Worm (Caenorhabditis elegans): ENCODE measurements around the gene nspc-20.

The nspc-20 gene

DNA sequence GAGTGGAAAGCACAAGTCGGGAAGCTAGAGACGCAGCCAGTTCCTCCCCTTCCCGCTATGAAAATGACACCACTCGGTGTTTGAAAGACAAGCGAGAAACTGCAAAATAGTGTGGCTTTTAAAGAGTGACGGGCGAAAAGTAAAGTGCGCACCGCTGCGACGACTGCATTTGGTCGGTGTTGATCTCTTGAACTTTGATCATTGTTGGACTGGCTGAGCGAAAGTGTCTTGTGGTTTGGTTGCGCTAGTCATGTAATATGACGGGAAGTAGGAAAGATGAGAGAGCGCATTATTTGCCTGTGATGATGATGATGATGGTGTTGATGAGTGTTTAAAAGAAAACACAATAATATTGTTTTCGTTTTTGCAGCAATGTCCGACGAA, 30.3 kb upstream of the nspc-20 start (continued):
- peak; percentile 61 for TF ChIP-seq ceh-30 (tag; optimal IDR thresholded peaks at IDR 0.05)
- peak; percentile 49 for TF ChIP-seq unc-42 (tag; optimal IDR thresholded peaks at IDR 0.05)
- peak; percentile 89 for TF ChIP-seq rnt-1 (tag; optimal IDR thresholded peaks at IDR 0.05)

DNA sequence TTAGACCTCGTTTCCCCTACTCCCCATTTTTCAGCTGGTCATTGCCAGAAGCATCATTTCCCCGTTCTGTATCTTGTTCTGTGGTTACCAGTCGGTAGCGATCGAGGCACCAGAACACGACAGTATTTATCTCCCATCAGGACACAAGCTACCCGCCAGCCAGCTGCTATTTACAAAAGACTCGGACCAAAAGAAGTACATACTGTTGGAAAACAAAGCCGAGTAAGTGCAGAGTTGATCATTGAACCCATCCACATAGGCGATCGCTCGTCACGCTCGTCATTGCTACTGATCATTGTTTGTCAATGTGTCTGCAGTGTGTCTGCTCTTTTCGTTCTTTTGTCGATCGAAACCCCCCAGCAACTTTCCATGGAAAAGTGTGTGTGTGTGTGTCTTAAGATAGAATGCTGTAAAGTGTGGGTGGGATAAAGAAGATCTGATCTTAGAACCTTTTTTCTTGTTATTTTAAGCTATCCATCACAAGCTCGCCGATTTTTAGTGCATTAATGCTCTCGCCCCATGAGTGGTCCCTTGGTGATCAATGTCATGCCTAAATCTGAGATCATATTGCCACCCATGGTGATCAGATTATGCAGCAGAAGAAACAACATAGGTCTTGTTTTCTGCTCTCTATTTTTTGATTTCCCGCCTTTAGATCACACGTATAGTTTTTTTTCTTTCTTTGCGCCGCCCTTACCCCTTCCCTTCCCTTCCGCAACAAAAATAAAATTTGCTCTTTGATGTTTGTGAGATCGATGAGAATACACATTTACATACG, 29.7 kb upstream of the nspc-20 start:
- TF ChIP-seq pat-9 (tag; optimal IDR thresholded peaks at IDR 0.05) (no peak), unc-3 (GFP tag; conservative IDR thresholded peaks at IDR 0.05) (no peak), unc-3 (tag; optimal IDR thresholded peaks at IDR 0.05) (peak; percentile 49), unc-42 (tag; optimal IDR thresholded peaks at IDR 0.05) (peak; percentile 75)

DNA sequence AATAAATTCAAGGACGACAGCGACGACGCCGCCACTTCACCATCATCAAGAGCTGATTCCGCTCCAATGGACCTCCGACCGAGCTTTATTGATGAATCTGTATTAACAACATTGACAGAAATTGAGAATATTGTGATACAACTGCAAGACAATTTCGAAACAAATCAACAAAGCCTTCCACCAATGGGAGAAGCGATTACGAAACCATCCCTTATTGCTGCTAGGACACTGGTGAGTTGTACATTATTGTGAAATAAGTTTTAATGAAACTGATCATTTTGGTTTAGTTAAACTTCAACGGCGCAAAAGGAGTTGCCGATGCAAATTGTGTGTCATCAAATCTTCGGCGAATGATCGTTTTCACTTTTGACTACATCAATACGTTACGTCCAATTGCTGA, 29.1 kb upstream of the nspc-20 start:
- TF ChIP-seq nfya-1 (tag; optimal IDR thresholded peaks at IDR 0.05): peak; percentile 4
- TF ChIP-seq ceh-14 (tag; optimal IDR thresholded peaks at IDR 0.05): no peak
- TF ChIP-seq pros-1 (tag; optimal IDR thresholded peaks at IDR 0.05): no peak

DNA sequence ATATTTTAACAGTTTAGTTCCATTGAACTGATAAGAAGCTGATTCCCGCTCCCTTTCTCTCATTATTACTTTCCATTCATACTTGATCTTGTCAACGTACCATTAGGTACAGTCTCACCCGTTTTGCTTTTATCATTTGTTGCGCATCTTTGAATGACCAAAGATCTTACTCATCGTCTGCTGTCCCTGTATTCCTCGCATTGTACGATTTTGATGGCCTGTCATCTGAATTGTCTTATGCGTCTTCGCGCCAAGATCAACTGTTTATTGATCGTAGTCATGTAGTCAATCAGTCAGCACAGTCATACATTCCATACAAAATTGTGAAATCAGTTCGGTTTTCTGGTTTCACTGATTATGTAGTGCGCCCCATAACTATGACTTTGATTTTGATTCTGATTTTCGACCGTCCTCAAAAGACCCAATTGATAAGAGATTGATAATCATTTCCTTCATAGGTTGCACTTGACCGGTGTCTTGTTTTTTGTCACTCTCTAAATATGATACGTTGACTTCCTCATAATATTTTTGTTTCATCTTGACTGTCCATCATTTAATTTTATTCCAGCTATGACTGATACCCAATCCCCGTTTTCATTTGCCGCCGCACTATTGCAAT, 28.0 kb upstream of the nspc-20 start, which contains the start of gene nhr-3:
Gene nhr-3, plus strand, starts transcription at position 569 of the 619 bp plus-strand sequence.
- no peak for TF ChIP-seq ceh-24 (tag; optimal IDR thresholded peaks at IDR 0.05)
- no peak for TF ChIP-seq ceh-45 (GFP tag; IDR thresholded peaks at IDR 0.05)
- TF ChIP-seq Y22D7AL.16 (tag; optimal IDR thresholded peaks at IDR 0.05): no peak
- no peak for TF ChIP-seq pros-1 (tag; optimal IDR thresholded peaks at IDR 0.05)
- no peak for TF ChIP-seq mec-3 (tag; optimal IDR thresholded peaks at IDR 0.05; ENCODE audit: borderline replicate concordance)
- no peak for TF ChIP-seq npax-4 (tag; optimal IDR thresholded peaks at IDR 0.05)
- no peak for TF ChIP-seq fkh-6 (tag; optimal IDR thresholded peaks at IDR 0.05)
- TF ChIP-seq unc-55 (GFP tag; optimal IDR thresholded peaks at IDR 0.05): no peak
- no peak for TF ChIP-seq ama-1 (optimal IDR thresholded peaks at IDR 0.05)
- no peak for TF ChIP-seq sox-4 (tag; optimal IDR thresholded peaks at IDR 0.05)
- no peak for TF ChIP-seq hlh-8 (tag; optimal IDR thresholded peaks at IDR 0.05)
- no peak for TF ChIP-seq K09A11.1 (tag; optimal IDR thresholded peaks at IDR 0.05; ENCODE audit: insufficient read depth)
- no peak for TF ChIP-seq pat-9 (tag; optimal IDR thresholded peaks at IDR 0.05)
- TF ChIP-seq T23F11.4 (GFP tag; optimal IDR thresholded peaks at IDR 0.05): no peak
- TF ChIP-seq pax-1 (tag; optimal IDR thresholded peaks at IDR 0.05): no peak

DNA sequence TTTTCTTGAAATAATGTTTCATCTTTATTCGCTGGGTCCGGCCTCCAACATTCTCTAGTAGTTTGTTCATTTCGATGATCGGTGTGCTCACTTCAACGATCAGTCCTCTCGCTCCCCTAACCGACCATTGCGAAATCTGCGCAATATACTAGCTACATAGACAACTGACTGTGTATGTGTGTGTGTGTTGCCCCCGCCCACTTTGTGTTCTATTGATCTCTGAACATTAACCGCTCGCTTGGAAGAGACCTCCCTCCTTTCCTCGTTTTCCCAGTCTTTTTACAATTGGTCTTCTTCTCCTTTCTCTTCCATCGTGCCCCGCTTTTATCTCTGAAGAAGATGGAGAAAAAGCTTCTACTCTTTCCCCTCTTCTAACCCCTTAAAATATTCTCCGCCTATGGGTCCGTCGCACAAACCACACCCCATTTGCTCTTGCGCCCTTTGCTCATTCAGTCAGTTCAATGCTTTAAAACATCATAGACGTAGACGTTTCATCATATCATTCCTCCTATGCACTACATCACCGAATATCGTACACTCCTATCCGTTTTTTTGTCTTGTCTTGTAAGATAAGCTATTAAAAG, 27.4 kb upstream of the nspc-20 start:
- TF ChIP-seq pat-9 (tag; optimal IDR thresholded peaks at IDR 0.05): no peak
- no peak for TF ChIP-seq pqm-1 (tag; optimal IDR thresholded peaks at IDR 0.05)
- TF ChIP-seq pros-1 (tag; optimal IDR thresholded peaks at IDR 0.05): no peak
- peak; percentile 32 for TF ChIP-seq ceh-48 (tag; optimal IDR thresholded peaks at IDR 0.05)
- TF ChIP-seq ceh-14 (tag; optimal IDR thresholded peaks at IDR 0.05): peak; percentile 4
- TF ChIP-seq tbx-7 (tag; optimal IDR thresholded peaks at IDR 0.05): no peak
- no peak for TF ChIP-seq lim-6 (tag; optimal IDR thresholded peaks at IDR 0.05)
- TF ChIP-seq syd-9 (tag; optimal IDR thresholded peaks at IDR 0.05): peak; percentile 49
- no peak for TF ChIP-seq ceh-19 (GFP tag; optimal IDR thresholded peaks at IDR 0.05)
- no peak for TF ChIP-seq dve-1 (tag; optimal IDR thresholded peaks at IDR 0.05)
- no peak for TF ChIP-seq ceh-6 (GFP tag; optimal IDR thresholded peaks at IDR 0.05)
- TF ChIP-seq che-1 (tag; optimal IDR thresholded peaks at IDR 0.05): no peak
- TF ChIP-seq ceh-45 (GFP tag; IDR thresholded peaks at IDR 0.05): no peak
- no peak for TF ChIP-seq ahr-1 (tag; optimal IDR thresholded peaks at IDR 0.05)
- no peak for TF ChIP-seq elt-2 (tag; optimal IDR thresholded peaks at IDR 0.05)
- TF ChIP-seq eyg-1 (tag; optimal IDR thresholded peaks at IDR 0.05): no peak
- no peak for TF ChIP-seq fkh-10 (GFP tag; optimal IDR thresholded peaks at IDR 0.05)
- TF ChIP-seq ceh-30 (tag; optimal IDR thresholded peaks at IDR 0.05): no peak
- no peak for TF ChIP-seq sdc-2 (tag; optimal IDR thresholded peaks at IDR 0.05)
- no peak for TF ChIP-seq sox-4 (tag; optimal IDR thresholded peaks at IDR 0.05)
- no peak for TF ChIP-seq ttx-3 (tag; optimal IDR thresholded peaks at IDR 0.05)
- no peak for TF ChIP-seq C08G9.2 (tag; optimal IDR thresholded peaks at IDR 0.05)
- TF ChIP-seq ceh-18 (tag; optimal IDR thresholded peaks at IDR 0.05): peak; percentile 82
- no peak for TF ChIP-seq mec-3 (tag; optimal IDR thresholded peaks at IDR 0.05; ENCODE audit: borderline replicate concordance)
- TF ChIP-seq hlh-6 (tag; optimal IDR thresholded peaks at IDR 0.05): peak; percentile 52
- no peak for TF ChIP-seq ceh-2 (tag; optimal IDR thresholded peaks at IDR 0.05)
- TF ChIP-seq ref-2 (tag; optimal IDR thresholded peaks at IDR 0.05): peak; percentile 48
